Worm (Caenorhabditis elegans): Measurements from ENCODE around the gene txt-19.

DNA sequence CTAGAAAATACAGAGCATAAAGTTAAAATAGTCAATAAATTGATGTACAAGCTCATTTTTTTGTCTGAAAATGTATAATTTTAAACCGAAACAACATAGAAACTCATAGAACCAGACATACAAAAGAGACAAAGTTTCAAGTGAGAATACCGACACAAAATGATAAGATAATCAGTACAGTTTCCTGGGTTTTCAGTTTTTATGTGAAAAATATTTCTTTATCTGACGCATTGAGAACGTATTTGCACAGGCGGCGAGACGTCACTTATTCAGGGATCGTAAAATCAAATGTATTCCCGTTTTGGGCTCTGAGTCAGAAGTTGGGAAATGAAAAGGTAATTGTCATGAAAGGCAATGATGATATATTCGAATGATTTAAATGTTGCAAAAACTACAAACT is 44.7 kb downstream of the txt-19 start, which contains the start of gene K08D8.6:
- TF ChIP-seq efl-1 (optimal IDR thresholded peaks at IDR 0.05) (no peak), efl-1 (GFP tag; optimal IDR thresholded peaks at IDR 0.05 in 1 of 2) (peak in 1 of 2 experiments; percentile 30), nhr-77 (tag; optimal IDR thresholded peaks at IDR 0.05) (no peak), C16A3.4 (tag; optimal IDR thresholded peaks at IDR 0.05) (no peak), ama-1 (optimal IDR thresholded peaks at IDR 0.05) (no peak), nhr-11 (tag; optimal IDR thresholded peaks at IDR 0.05) (no peak), egl-27 (tag; optimal IDR thresholded peaks at IDR 0.05) (no peak), lir-3 (tag; optimal IDR thresholded peaks at IDR 0.05; ENCODE audit: poor library complexity) (no peak), nhr-76 (tag; optimal IDR thresholded peaks at IDR 0.05) (no peak), unc-62 (GFP tag; optimal IDR thresholded peaks at IDR 0.05) (no peak), fkh-10 (GFP tag; optimal IDR thresholded peaks at IDR 0.05) (no peak)

Data from whole organism, L1 larva.